Fruit fly (Drosophila melanogaster): ENCODE results near the gene edin.

- no peak for TF ChIP-seq CG15710 (tag; optimal IDR thresholded peaks at IDR 0.05)
- no peak for TF ChIP-seq CG9948 (tag; optimal IDR thresholded peaks at IDR 0.05)
Measured at dm6 chr3L:17502235-17502634, 7.6 kb downstream of the edin start.
